Fruit fly (Drosophila melanogaster) whole organism, embryonic: ENCODE measurements around the gene CG16736.

Source experiments
- Abd-B ChIP-seq: fragments of 200-800 bp; sonication (Bioruptor generic); optimal IDR thresholded peaks from 2 replicates; lab custom pipeline; 2018; ENCODE audit warnings: missing biosample characterization, mild to moderate bottlenecking, missing genetic modification characterization, moderate library complexity
- Atf6 ChIP-seq: fragments of 200-800 bp; sonication (Bioruptor generic); IDR thresholded peaks from 2 replicates; pipeline ENCODE4 v1.3.6; 2022; ENCODE audit warnings: missing biosample characterization, missing genetic modification characterization
- CG10321 ChIP-seq: fragments of 200-800 bp; sonication (Bioruptor generic); IDR thresholded peaks from 2 replicates; pipeline ENCODE4 v1.3.6; 2022; ENCODE audit warnings: missing biosample characterization, missing genetic modification characterization
- CG12299 ChIP-seq: fragments of 200-800 bp; sonication (Bioruptor generic); optimal IDR thresholded peaks from 2 replicates; lab custom pipeline; 2018; ENCODE audit warnings: missing biosample characterization, mild to moderate bottlenecking, missing genetic modification characterization
- CG12942 ChIP-seq: fragments of 200-800 bp; sonication (Bioruptor generic); optimal IDR thresholded peaks from 3 replicates; lab custom pipeline; 2016; ENCODE audit warnings: missing biosample characterization, missing genetic modification characterization
- CG15479 ChIP-seq: fragments of 200-800 bp; sonication (Bioruptor generic); optimal IDR thresholded peaks from 3 replicates; lab custom pipeline; 2019; ENCODE audit warnings: missing biosample characterization, mild to moderate bottlenecking, missing genetic modification characterization, moderate library complexity
- CG16779 ChIP-seq: fragments of 200-800 bp; sonication (Bioruptor generic); IDR thresholded peaks from 2 replicates; pipeline ENCODE4 v1.3.6; 2022; ENCODE audit warnings: missing biosample characterization, missing genetic modification characterization
- CG17328 ChIP-seq: fragments of 200-800 bp; sonication (Bioruptor generic); IDR thresholded peaks from 2 replicates; pipeline ENCODE4 v1.3.6; 2022; ENCODE audit warnings: missing biosample characterization, missing genetic modification characterization
- CG17359 ChIP-seq: fragments of 200-800 bp; sonication (Bioruptor generic); optimal IDR thresholded peaks from 3 replicates; lab custom pipeline; 2018; ENCODE audit warnings: missing biosample characterization, mild to moderate bottlenecking, missing genetic modification characterization, moderate library complexity
- CG17568 ChIP-seq: fragments of 200-800 bp; sonication (Bioruptor generic); optimal IDR thresholded peaks from 2 replicates; lab custom pipeline; 2018; ENCODE audit warnings: missing biosample characterization, mild to moderate bottlenecking, missing genetic modification characterization, moderate library complexity
- CG17912 ChIP-seq: fragments of 200-800 bp; sonication (Bioruptor generic); optimal IDR thresholded peaks from 2 replicates; lab custom pipeline; 2018; ENCODE audit warnings: missing biosample characterization, mild to moderate bottlenecking, missing genetic modification characterization
- CG33557 ChIP-seq: fragments of 200-800 bp; sonication (Bioruptor generic); optimal IDR thresholded peaks from 2 replicates; lab custom pipeline; 2019; ENCODE audit warnings: missing biosample characterization, mild to moderate bottlenecking, missing genetic modification characterization, moderate library complexity
- CG42726 ChIP-seq: fragments of 200-800 bp; sonication (Bioruptor generic); IDR thresholded peaks from 2 replicates; pipeline ENCODE4 v1.3.6; 2022; ENCODE audit warnings: missing biosample characterization, missing genetic modification characterization; ENCODE audit not compliant: partially characterized antibody
- CG5245 ChIP-seq: fragments of 200-800 bp; sonication (Bioruptor generic); optimal IDR thresholded peaks from 3 replicates; lab custom pipeline; 2016; ENCODE audit warnings: missing biosample characterization, missing genetic modification characterization
- CG7357 ChIP-seq: fragments of 200-800 bp; sonication (Bioruptor generic); IDR thresholded peaks from 3 replicates; pipeline ENCODE4 v1.3.6; 2022; ENCODE audit warnings: missing biosample characterization, missing genetic modification characterization
- CG7786 ChIP-seq: fragments of 200-800 bp; sonication (Bioruptor generic); optimal IDR thresholded peaks from 2 replicates; lab custom pipeline; 2016; ENCODE audit warnings: missing biosample characterization, missing genetic modification characterization
- CG9437 ChIP-seq: fragments of 200-800 bp; sonication (Bioruptor generic); optimal IDR thresholded peaks from 2 replicates; lab custom pipeline; 2018; ENCODE audit warnings: missing biosample characterization, mild to moderate bottlenecking, missing genetic modification characterization
- Dad ChIP-seq: fragments of 200-800 bp; sonication (Bioruptor generic); optimal IDR thresholded peaks from 3 replicates; lab custom pipeline; 2016; ENCODE audit warnings: missing biosample characterization, missing genetic modification characterization
- Dref ChIP-seq: fragments of 200-800 bp; sonication (Bioruptor generic); IDR thresholded peaks from 2 replicates; pipeline ENCODE4 v1.3.6; 2022; ENCODE audit warnings: missing biosample characterization, missing genetic modification characterization
- E2f2 ChIP-seq: fragments of 200-800 bp; sonication (Bioruptor generic); IDR thresholded peaks from 2 replicates; pipeline ENCODE4 v1.3.6; 2022; ENCODE audit warnings: missing biosample characterization, missing genetic modification characterization
- HLH3B ChIP-seq: fragments of 200-800 bp; sonication (Bioruptor generic); IDR thresholded peaks from 2 replicates; pipeline ENCODE4 v1.3.6; 2022; ENCODE audit warnings: missing biosample characterization, missing genetic modification characterization
- Hey ChIP-seq: fragments of 200-800 bp; sonication (Bioruptor generic); optimal IDR thresholded peaks from 3 replicates; lab custom pipeline; 2018; ENCODE audit warnings: missing biosample characterization, mild to moderate bottlenecking, missing genetic modification characterization
- HmgZ ChIP-seq: fragments of 200-800 bp; sonication (Bioruptor generic); optimal IDR thresholded peaks from 2 replicates; lab custom pipeline; 2018; ENCODE audit warnings: missing biosample characterization, mild to moderate bottlenecking, missing genetic modification characterization
- Hr51 ChIP-seq, 2 experiments: fragments of 200-800 bp; sonication (Bioruptor generic); optimal IDR thresholded peaks; 2 replicates in 1 of 2; 3 replicates in 1 of 2; lab custom pipeline; 2016 to 2018; ENCODE audit warnings: missing biosample characterization in 2 of 2, missing genetic modification characterization in 2 of 2, mild to moderate bottlenecking in 1 of 2, moderate library complexity in 1 of 2
- Ptx1 ChIP-seq: fragments of 200-800 bp; sonication (Bioruptor generic); IDR thresholded peaks from 2 replicates; pipeline ENCODE4 v1.3.6; 2022; ENCODE audit warnings: missing biosample characterization, missing genetic modification characterization
- Trl ChIP-seq, 3 experiments: fragments of >200 bp in 2 of 3; fragments of 200-800 bp in 1 of 3; sonication (Bioruptor generic) in 1 of 3; optimal IDR thresholded peaks; 2 replicates in 1 of 3; 3 replicates in 2 of 3; lab custom pipeline; 2016 to 2017; ENCODE audit warnings: missing biosample characterization in 1 of 3, missing genetic modification characterization in 1 of 3
- bsh ChIP-seq, 2 experiments: fragments of 200-800 bp; sonication (Bioruptor generic); optimal IDR thresholded peaks; 2 replicates each; lab custom pipeline; 2017 to 2018; ENCODE audit warnings: mild to moderate bottlenecking in 2 of 2, missing biosample characterization in 2 of 2, missing genetic modification characterization in 2 of 2, moderate library complexity in 1 of 2
- cad ChIP-seq: fragments of >200 bp; optimal IDR thresholded peaks from 2 replicates; lab custom pipeline; 2017; ENCODE audit warnings: missing biosample characterization, missing genetic modification characterization
- chif ChIP-seq, 2 experiments: fragments of 200-800 bp; sonication (Bioruptor generic); optimal IDR thresholded peaks; 3 replicates each; lab custom pipeline; 2016; ENCODE audit warnings: missing biosample characterization in 2 of 2, missing genetic modification characterization in 2 of 2
- chm ChIP-seq: fragments of 200-800 bp; sonication (Bioruptor generic); IDR thresholded peaks from 2 replicates; pipeline ENCODE4 v1.3.6; 2022; ENCODE audit warnings: missing biosample characterization, missing genetic modification characterization
- dysf ChIP-seq: fragments of 200-800 bp; sonication (Bioruptor generic); IDR thresholded peaks from 3 replicates; pipeline ENCODE4 v1.3.6; 2022; ENCODE audit warnings: missing biosample characterization, missing genetic modification characterization
- eyg ChIP-seq: fragments of 200-800 bp; sonication (Bioruptor generic); optimal IDR thresholded peaks from 3 replicates; lab custom pipeline; 2016; ENCODE audit warnings: missing biosample characterization, missing genetic modification characterization
- grau ChIP-seq: fragments of 200-800 bp; optimal IDR thresholded peaks from 3 replicates; lab custom pipeline; 2019; ENCODE audit warnings: missing biosample characterization, mild to moderate bottlenecking, missing genetic modification characterization, moderate library complexity
- gsb ChIP-seq: fragments of 200-800 bp; sonication (Bioruptor generic); IDR thresholded peaks from 2 replicates; pipeline ENCODE4 v1.3.6; 2022; ENCODE audit warnings: missing biosample characterization, missing genetic modification characterization
- her ChIP-seq: fragments of 200-800 bp; sonication (Bioruptor generic); optimal IDR thresholded peaks from 2 replicates; lab custom pipeline; 2016; ENCODE audit warnings: missing biosample characterization, missing genetic modification characterization
- ind ChIP-seq: fragments of 200-800 bp; sonication (Bioruptor generic); optimal IDR thresholded peaks from 3 replicates; lab custom pipeline; 2016; ENCODE audit warnings: missing biosample characterization, missing genetic modification characterization
- inv ChIP-seq: fragments of 200-800 bp; sonication (Bioruptor generic); IDR thresholded peaks from 2 replicates; pipeline ENCODE4 v1.3.6; 2022; ENCODE audit warnings: missing biosample characterization, missing genetic modification characterization; ENCODE audit not compliant: partially characterized antibody
- jing ChIP-seq: fragments of 200-800 bp; sonication (Bioruptor generic); optimal IDR thresholded peaks from 2 replicates; lab custom pipeline; 2018; ENCODE audit warnings: missing biosample characterization, mild to moderate bottlenecking, missing genetic modification characterization
- lbe ChIP-seq: fragments of 200-800 bp; sonication (Bioruptor generic); optimal IDR thresholded peaks from 2 replicates; lab custom pipeline; 2016; ENCODE audit warnings: missing biosample characterization, mild to moderate bottlenecking, missing genetic modification characterization
- nmo ChIP-seq: fragments of 200-800 bp; sonication (Bioruptor generic); optimal IDR thresholded peaks from 2 replicates; lab custom pipeline; 2018; ENCODE audit warnings: missing biosample characterization, mild to moderate bottlenecking, missing genetic modification characterization, moderate library complexity
- onecut ChIP-seq: fragments of 200-800 bp; sonication (Bioruptor generic); IDR thresholded peaks from 2 replicates; pipeline ENCODE4 v1.3.6; 2022; ENCODE audit warnings: missing biosample characterization, missing genetic modification characterization
- psq ChIP-seq: fragments of 200-800 bp; sonication (Bioruptor generic); optimal IDR thresholded peaks from 2 replicates; lab custom pipeline; 2017; ENCODE audit warnings: missing biosample characterization, missing genetic modification characterization
- ranshi ChIP-seq: fragments of 200-800 bp; sonication (Bioruptor generic); IDR thresholded peaks from 2 replicates; pipeline ENCODE4 v1.3.6; 2022; ENCODE audit warnings: missing biosample characterization, missing genetic modification characterization
- sens ChIP-seq: fragments of 200-800 bp; sonication (Bioruptor generic); peaks from one replicate; lab custom pipeline; 2016; ENCODE audit warnings: missing biosample characterization, missing genetic modification characterization
- tap ChIP-seq: fragments of 200-800 bp; optimal IDR thresholded peaks from 3 replicates; lab custom pipeline; 2019; ENCODE audit warnings: missing biosample characterization, mild to moderate bottlenecking, missing genetic modification characterization, moderate library complexity
- tna ChIP-seq: fragments of 200-800 bp; sonication (Bioruptor generic); IDR thresholded peaks from 2 replicates; pipeline ENCODE4 v1.3.6; 2022; ENCODE audit warnings: missing biosample characterization, missing genetic modification characterization; ENCODE audit not compliant: partially characterized antibody
- tup ChIP-seq: fragments of 200-800 bp; sonication (Bioruptor generic); optimal IDR thresholded peaks from 2 replicates; lab custom pipeline; 2016; ENCODE audit warnings: missing biosample characterization, mild to moderate bottlenecking, missing genetic modification characterization, moderate library complexity
- z ChIP-seq: fragments of 200-800 bp; sonication (Bioruptor generic); IDR thresholded peaks from 3 replicates; pipeline ENCODE4 v1.3.6; 2022; ENCODE audit warnings: missing biosample characterization, missing genetic modification characterization
- zfh1 ChIP-seq: fragments of 200-800 bp; sonication (Bioruptor generic); IDR thresholded peaks from 3 replicates; pipeline ENCODE4 v1.3.6; 2022; ENCODE audit warnings: missing biosample characterization, missing genetic modification characterization

CG16736 gene

dm6 chr3R:9246879-9247621 lies 10.5 kb downstream of the CG16736 start (continued):
- no peak for TF ChIP-seq CG42726 (GFP tag; lab: Robert Waterston, UW)
- no peak for TF ChIP-seq CG17912
- TF ChIP-seq ranshi (GFP tag; lab: Robert Waterston, UW) = peak; percentile 56; the same call in 1 of the 2 replicates
- peak; percentile 51; the same call in 1 of the 3 replicates for TF ChIP-seq dysf (GFP tag; lab: Robert Waterston, UW)
- no peak; the same call in 1 of the 2 replicates for TF ChIP-seq E2f2 (GFP tag; lab: Robert Waterston, UW)
- TF ChIP-seq CG5245 (GFP tag; lab: Kevin White, UChicago) = peak; percentile 28
- peak; percentile 69; the same call in 1 of the 3 replicates for TF ChIP-seq zfh1 (GFP tag; lab: Robert Waterston, UW)
- no peak for TF ChIP-seq HmgZ (tag; lab: Kevin White, UChicago)
- TF ChIP-seq psq (GFP tag; lab: Kevin White, UChicago) = peak; percentile 45
- TF ChIP-seq inv (GFP tag; lab: Robert Waterston, UW) = no peak
- TF ChIP-seq her (GFP tag; lab: Kevin White, UChicago) = no peak
- peak; percentile 59 for TF ChIP-seq tap (tag; lab: Kevin White, UChicago)
- no peak for TF ChIP-seq tup (GFP tag; lab: Kevin White, UChicago)
- TF ChIP-seq Dad (GFP tag; lab: Kevin White, UChicago) = peak; percentile 31
- peak; percentile 50 to 67 for TF ChIP-seq chif (GFP tag; optimal IDR thresholded peaks at IDR 0.05; lab: Kevin White, UChicago)
- no peak for TF ChIP-seq gsb (GFP tag; lab: Robert Waterston, UW)
- peak; percentile 69 for TF ChIP-seq lbe (GFP tag; lab: Kevin White, UChicago)
- peak in 1 of 2 experiments; percentile 2 for TF ChIP-seq Hr51 (GFP tag; optimal IDR thresholded peaks at IDR 0.05; lab: Kevin White, UChicago)
- TF ChIP-seq CG9437 (GFP tag; lab: Kevin White, UChicago) = peak; percentile 50
- TF ChIP-seq chm (GFP tag; lab: Robert Waterston, UW) = peak; percentile 65; the same call in 1 of the 2 replicates
- TF ChIP-seq CG15479 = no peak
- peak; percentile 71 for TF ChIP-seq CG17328
- TF ChIP-seq tna (GFP tag; lab: Robert Waterston, UW) = no peak
- TF ChIP-seq CG16779 (GFP tag; lab: Robert Waterston, UW) = no peak
- peak; percentile 22 to 64 for TF ChIP-seq Trl (optimal IDR thresholded peaks at IDR 0.05; lab: Kevin White, UChicago)
- peak; percentile 43 for TF ChIP-seq Trl (GFP tag; optimal IDR thresholded peaks at IDR 0.05; lab: Kevin White, UChicago)
- TF ChIP-seq Hey (tag; lab: Kevin White, UChicago) = no peak
- peak; percentile 80 for TF ChIP-seq CG33557 (GFP tag; lab: Kevin White, UChicago)
- no peak for TF ChIP-seq CG10321 (GFP tag; lab: Robert Waterston, UW)
- TF ChIP-seq CG17359 (tag; lab: Kevin White, UChicago) = peak; percentile 71
- peak; percentile 53 for TF ChIP-seq onecut (GFP tag; lab: Robert Waterston, UW)
- TF ChIP-seq jing (GFP tag; lab: Kevin White, UChicago) = peak; percentile 36
- no peak for TF ChIP-seq cad (GFP tag; lab: Kevin White, UChicago)
- peak; percentile 98 for TF ChIP-seq sens (GFP tag; lab: Kevin White, UChicago)
- TF ChIP-seq ind = peak; percentile 50
- TF ChIP-seq Ptx1 = peak; percentile 46
- peak; percentile 25 for TF ChIP-seq CG17568 (GFP tag; lab: Kevin White, UChicago)
- no peak for TF ChIP-seq z (GFP tag; lab: Robert Waterston, UW)
- peak; percentile 65; the same call in 1 of the 2 replicates for TF ChIP-seq HLH3B (GFP tag; lab: Robert Waterston, UW)
- TF ChIP-seq CG7357 (GFP tag; lab: Robert Waterston, UW) = peak; percentile 26; the same call in 1 of the 3 replicates
- TF ChIP-seq CG12299 (tag; lab: Kevin White, UChicago) = peak; percentile 17
- TF ChIP-seq Atf6 (GFP tag; lab: Robert Waterston, UW) = peak; percentile 53; the same call in 1 of the 2 replicates
- TF ChIP-seq grau (tag; lab: Kevin White, UChicago) = peak; percentile 64
- peak; percentile 5 for TF ChIP-seq CG7786 (GFP tag; lab: Kevin White, UChicago)
- peak; percentile 14 for TF ChIP-seq Abd-B
- no peak for TF ChIP-seq CG12942 (GFP tag; lab: Kevin White, UChicago)
- TF ChIP-seq bsh (GFP tag; optimal IDR thresholded peaks at IDR 0.05; lab: Kevin White, UChicago) = peak; percentile 74 to 90
- TF ChIP-seq nmo = peak; percentile 69
- TF ChIP-seq Dref (GFP tag; lab: Robert Waterston, UW) = no peak
- TF ChIP-seq eyg (GFP tag; lab: Kevin White, UChicago) = peak; percentile 37
